Worm (Caenorhabditis elegans): ENCODE data around the gene fbxa-31.

The fbxa-31 gene

DNA sequence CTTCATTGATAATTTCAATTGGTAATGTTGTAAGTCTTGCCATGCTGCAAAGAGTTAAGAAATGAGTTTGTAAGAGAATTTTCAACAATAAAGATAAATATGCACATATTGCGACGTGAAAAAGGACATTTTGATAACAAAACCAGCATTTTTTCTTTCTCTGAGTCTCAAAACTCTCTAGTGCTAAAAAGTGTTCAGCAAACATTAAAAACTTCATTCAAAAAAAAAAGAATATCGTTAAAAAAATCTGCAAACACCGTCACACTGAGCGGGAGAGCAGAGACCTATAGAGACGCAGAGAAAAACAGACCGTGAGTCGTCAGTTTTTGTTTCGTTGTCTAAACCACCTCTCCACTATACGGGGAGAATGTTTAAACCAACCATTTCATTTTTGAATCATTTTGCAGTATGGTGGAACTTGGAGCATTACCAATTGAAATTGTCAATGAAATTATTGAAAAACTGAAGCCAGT lies 22.1 kb downstream of the fbxa-31 start, which contains the start of the genes fbxa-76 and fbxa-77 (continued):
- no peak for TF ChIP-seq nhr-25 (tag; optimal IDR thresholded peaks at IDR 0.05; ENCODE audit: borderline replicate concordance, insufficient read depth)
- TF ChIP-seq pqm-1 (tag; optimal IDR thresholded peaks at IDR 0.05) = peak; percentile 40
- no peak for TF ChIP-seq nhr-48 (tag; optimal IDR thresholded peaks at IDR 0.05)
- TF ChIP-seq pha-4 (GFP tag; IDR thresholded peaks at IDR 0.05) = no peak
- TF ChIP-seq pha-4 (tag; optimal IDR thresholded peaks at IDR 0.05) = peak; percentile 70
- peak; percentile 27 for TF ChIP-seq nhr-28 (tag; optimal IDR thresholded peaks at IDR 0.05)
- TF ChIP-seq spr-3 (GFP tag; optimal IDR thresholded peaks at IDR 0.05) = no peak
- TF ChIP-seq tra-1 (GFP tag; IDR thresholded peaks at IDR 0.05) = 0 out of 2 replicates have a peak, but pooled peaks have one; percentile 13
- no peak for TF ChIP-seq ceh-32 (tag; optimal IDR thresholded peaks at IDR 0.05; ENCODE audit: poor library complexity)
- TF ChIP-seq mes-2 (tag; optimal IDR thresholded peaks at IDR 0.05; ENCODE audit: poor library complexity, severe bottlenecking) = peak; percentile 70
- TF ChIP-seq nhr-77 (tag; optimal IDR thresholded peaks at IDR 0.05) = peak; percentile 6
- TF ChIP-seq duxl-1 (tag; optimal IDR thresholded peaks at IDR 0.05; ENCODE audit: poor library complexity) = peak; percentile 62
- TF ChIP-seq daf-16 (GFP tag; optimal IDR thresholded peaks at IDR 0.05) = no peak
- peak; percentile 53 for TF ChIP-seq daf-16 (tag; optimal IDR thresholded peaks at IDR 0.05)
- no peak for TF ChIP-seq lim-7 (GFP tag; IDR thresholded peaks at IDR 0.05)
- TF ChIP-seq hmg-1.1 (GFP tag; IDR thresholded peaks at IDR 0.05) = 0 out of 2 replicates have a peak, but pooled peaks have one; percentile 26
- TF ChIP-seq mep-1 (tag; optimal IDR thresholded peaks at IDR 0.05) = peak; percentile 33
- peak; percentile 23 for TF ChIP-seq hlh-30 (tag; optimal IDR thresholded peaks at IDR 0.05; ENCODE audit: insufficient read depth)
- TF ChIP-seq madf-9 (GFP tag; conservative IDR thresholded peaks at IDR 0.05) = no peak
- TF ChIP-seq lin-1 (GFP tag; IDR thresholded peaks at IDR 0.05) = 0 out of 2 replicates have a peak, but pooled peaks have one; percentile 32
- no peak for TF ChIP-seq arid-1 (GFP tag; conservative IDR thresholded peaks at IDR 0.05)
- peak; percentile 52; the same call in 1 of the 2 replicates for TF ChIP-seq php-3 (GFP tag; IDR thresholded peaks at IDR 0.05)
- TF ChIP-seq hif-1 (tag; optimal IDR thresholded peaks at IDR 0.05) = peak in 1 of 2 experiments; percentile 25
- no peak for TF ChIP-seq Y75B8A.6 (GFP tag; IDR thresholded peaks at IDR 0.05)
- TF ChIP-seq T26A8.4 (GFP tag; IDR thresholded peaks at IDR 0.05) = no peak
- no peak for TF ChIP-seq saeg-2 (GFP tag; IDR thresholded peaks at IDR 0.05)
- TF ChIP-seq dpl-1 (GFP tag; optimal IDR thresholded peaks at IDR 0.05) = peak; percentile 46

DNA sequence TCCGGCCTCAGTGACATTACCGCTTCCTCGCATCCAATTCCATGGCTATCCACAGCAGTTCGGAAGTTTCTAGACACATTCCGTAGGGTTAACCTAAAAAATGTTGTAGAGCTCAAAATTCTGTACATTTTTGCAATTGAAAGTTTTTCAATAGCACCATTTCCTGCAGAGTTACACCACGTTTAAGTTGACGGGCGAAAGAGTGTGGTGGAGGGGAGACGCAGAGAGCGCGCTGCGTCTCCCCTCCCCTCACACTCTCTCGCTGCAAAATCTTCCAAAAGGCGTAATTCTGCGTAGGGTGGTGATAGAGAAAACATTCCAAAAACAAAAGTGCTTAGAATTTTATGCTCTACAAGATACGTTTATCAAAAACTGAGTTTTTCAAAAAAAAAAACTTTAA lies 22.9 kb downstream of the fbxa-31 start:
- no peak for TF ChIP-seq ZK337.2 (GFP tag; IDR thresholded peaks at IDR 0.05)
- no peak for TF ChIP-seq ZK546.5 (tag; optimal IDR thresholded peaks at IDR 0.05)
- no peak for TF ChIP-seq hlh-30 (tag; optimal IDR thresholded peaks at IDR 0.05; ENCODE audit: insufficient read depth)
- no peak for TF ChIP-seq attf-4 (tag; optimal IDR thresholded peaks at IDR 0.05)
- no peak for TF ChIP-seq lin-38 (GFP tag; IDR thresholded peaks at IDR 0.05)
- TF ChIP-seq mxl-2 (GFP tag; conservative IDR thresholded peaks at IDR 0.05) = no peak
- no peak for TF ChIP-seq php-3 (GFP tag; IDR thresholded peaks at IDR 0.05)

DNA sequence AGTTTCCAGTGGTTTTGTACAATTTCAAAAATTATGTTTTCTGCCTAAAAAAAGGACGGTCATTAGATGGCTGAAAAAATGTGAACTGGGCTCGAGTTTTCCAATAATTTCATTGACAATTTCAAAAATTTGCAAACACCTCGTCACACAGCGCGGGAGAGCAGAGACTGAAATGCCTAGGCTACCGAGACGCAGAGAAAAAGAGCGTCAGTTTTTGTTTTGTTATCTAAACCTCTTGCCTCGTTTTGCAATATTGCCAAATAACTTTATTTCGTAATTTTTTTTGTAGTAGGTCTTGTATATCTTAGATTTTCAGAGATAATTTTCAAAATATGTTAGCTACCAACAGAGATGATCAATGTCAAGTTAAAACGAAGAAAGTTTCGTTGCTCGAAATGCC lies 28.0 kb downstream of the fbxa-31 start, which contains the start of gene fbxa-63:
TSS of gene fbxa-63 (plus strand) at position 310 of the 400 bp plus-strand sequence.
- TF ChIP-seq lsy-2 (tag; optimal IDR thresholded peaks at IDR 0.05) (peak in 1 of 2 experiments; percentile 54), F10B5.3 (tag; optimal IDR thresholded peaks at IDR 0.05) (no peak), egl-43 (GFP tag; IDR thresholded peaks at IDR 0.05) (no peak), ztf-11 (tag; optimal IDR thresholded peaks at IDR 0.05) (no peak), lin-39 (tag; optimal IDR thresholded peaks at IDR 0.05) (no peak), daf-16 (GFP tag; optimal IDR thresholded peaks at IDR 0.05) (no peak), daf-16 (tag; optimal IDR thresholded peaks at IDR 0.05) (peak; percentile 39), saeg-2 (GFP tag; IDR thresholded peaks at IDR 0.05) (no peak), zip-2 (tag; optimal IDR thresholded peaks at IDR 0.05) (peak; percentile 94), mdl-1 (tag; optimal IDR thresholded peaks at IDR 0.05) (no peak), nhr-28 (tag; optimal IDR thresholded peaks at IDR 0.05) (peak; percentile 43), ceh-82 (tag; optimal IDR thresholded peaks at IDR 0.05) (no peak), hlh-11 (tag; optimal IDR thresholded peaks at IDR 0.05) (peak; percentile 31), ztf-7 (tag; optimal IDR thresholded peaks at IDR 0.05) (no peak), aha-1 (tag) (peak; percentile 43), spr-1 (tag; optimal IDR thresholded peaks at IDR 0.05) (no peak), mes-2 (tag; optimal IDR thresholded peaks at IDR 0.05; ENCODE audit: poor library complexity, severe bottlenecking) (peak; percentile 35), fkh-10 (GFP tag; optimal IDR thresholded peaks at IDR 0.05) (peak; percentile 11), dpl-1 (GFP tag; optimal IDR thresholded peaks at IDR 0.05) (peak; percentile 15), unc-62 (GFP tag; optimal IDR thresholded peaks at IDR 0.05 in 1 of 2) (peak in 1 of 2 experiments; percentile 18), unc-62 (tag; optimal IDR thresholded peaks at IDR 0.05) (no peak), zfp-3 (GFP tag; conservative IDR thresholded peaks at IDR 0.05) (no peak), spr-3 (GFP tag; optimal IDR thresholded peaks at IDR 0.05) (no peak)

All from whole organism, L4 larva.